Worm (Caenorhabditis elegans) whole organism, L2 larva: ENCODE measurements around the gene ipla-1.

Experiments used
- C34F6.9 ChIP-seq: fragments of 150-350 bp; optimal IDR thresholded peaks from 2 replicates; lab custom pipeline; 2014; ENCODE audit warnings: missing biosample characterization, missing genetic modification characterization
- R02D3.7 ChIP-seq: fragments of 150-350 bp; optimal IDR thresholded peaks from 2 replicates; lab custom pipeline; 2014; ENCODE audit warnings: missing biosample characterization, missing genetic modification characterization
- aly-2 ChIP-seq: fragments of 150-350 bp; optimal IDR thresholded peaks from 2 replicates; lab custom pipeline; 2014; ENCODE audit warnings: missing biosample characterization, missing genetic modification characterization
- ama-1 ChIP-seq: fragments of 150-350 bp; optimal IDR thresholded peaks from 2 replicates; lab custom pipeline; 2018; ENCODE audit warnings: inconsistent platforms
- ceh-16 ChIP-seq: fragments of 150-350 bp; optimal IDR thresholded peaks from 2 replicates; lab custom pipeline; 2014; ENCODE audit warnings: missing biosample characterization, missing genetic modification characterization
- ceh-82 ChIP-seq: fragments of 150-350 bp; optimal IDR thresholded peaks from 2 replicates; lab custom pipeline; 2014; ENCODE audit warnings: missing biosample characterization, missing genetic modification characterization
- crh-2 ChIP-seq: sonication (generic microtip); optimal IDR thresholded peaks from 2 replicates; lab custom pipeline; 2017; ENCODE audit warnings: missing biosample characterization, missing genetic modification characterization
- dmd-4 ChIP-seq: sonication (generic microtip); optimal IDR thresholded peaks from 2 replicates; lab custom pipeline; 2017; ENCODE audit warnings: missing biosample characterization, missing genetic modification characterization
- egl-27 ChIP-seq: sonication (generic microtip); optimal IDR thresholded peaks from 3 replicates; lab custom pipeline; 2017; ENCODE audit warnings: missing biosample characterization, missing genetic modification reagents, missing genetic modification characterization
- elt-1 ChIP-seq: fragments of 150-350 bp; optimal IDR thresholded peaks from 2 replicates; lab custom pipeline; 2014; ENCODE audit warnings: missing biosample characterization, missing genetic modification characterization
- elt-3 ChIP-seq: sonication (generic microtip); optimal IDR thresholded peaks from 2 replicates; lab custom pipeline; 2017; ENCODE audit warnings: missing biosample characterization, missing genetic modification characterization
- fos-1 ChIP-seq: fragments of 150-350 bp; optimal IDR thresholded peaks from 2 replicates; lab custom pipeline; 2014; ENCODE audit warnings: missing biosample characterization, missing genetic modification characterization
- gmeb-1 ChIP-seq: fragments of 150-350 bp; optimal IDR thresholded peaks from 2 replicates; lab custom pipeline; 2014; ENCODE audit warnings: missing biosample characterization, missing genetic modification characterization
- lin-11 ChIP-seq: fragments of 150-350 bp; sonication (generic microtip); optimal IDR thresholded peaks from 2 replicates; lab custom pipeline; 2014; ENCODE audit warnings: missing biosample characterization, missing genetic modification characterization, inconsistent platforms, mixed read lengths
- lin-13 ChIP-seq: fragments of 150-350 bp; optimal IDR thresholded peaks from 2 replicates; lab custom pipeline; 2014; ENCODE audit warnings: missing biosample characterization, missing genetic modification reagents, missing genetic modification characterization
- lin-39 ChIP-seq: fragments of 150-350 bp; optimal IDR thresholded peaks from 2 replicates; lab custom pipeline; 2014; ENCODE audit warnings: missing biosample characterization, missing genetic modification reagents, missing genetic modification characterization
- lsy-2 ChIP-seq, 2 experiments: fragments of 150-350 bp in 1 of 2; sonication (generic microtip) in 1 of 2; optimal IDR thresholded peaks; 2 replicates each; lab custom pipeline; 2014 to 2017; ENCODE audit warnings: missing biosample characterization in 2 of 2, missing genetic modification characterization in 2 of 2
- mab-5 ChIP-seq: fragments of 150-350 bp; optimal IDR thresholded peaks from 2 replicates; lab custom pipeline; 2014; ENCODE audit warnings: missing biosample characterization, missing genetic modification characterization
- nhr-10 ChIP-seq: sonication (generic microtip); optimal IDR thresholded peaks from 2 replicates; lab custom pipeline; 2017; ENCODE audit warnings: missing biosample characterization, missing genetic modification characterization
- nhr-129 ChIP-seq: fragments of 150-350 bp; optimal IDR thresholded peaks from 2 replicates; lab custom pipeline; 2014; ENCODE audit warnings: missing biosample characterization, missing genetic modification characterization
- nhr-21 ChIP-seq: fragments of 150-350 bp; optimal IDR thresholded peaks from 2 replicates; lab custom pipeline; 2014; ENCODE audit warnings: missing biosample characterization, missing genetic modification characterization
- nhr-23 ChIP-seq: fragments of 150-350 bp; optimal IDR thresholded peaks from 2 replicates; lab custom pipeline; 2014; ENCODE audit warnings: missing biosample characterization, missing genetic modification reagents, missing genetic modification characterization
- nhr-237 ChIP-seq: fragments of 150-350 bp; optimal IDR thresholded peaks from 2 replicates; lab custom pipeline; 2014; ENCODE audit warnings: missing biosample characterization, missing genetic modification characterization
- sem-4 ChIP-seq: fragments of 150-350 bp; optimal IDR thresholded peaks from 2 replicates; lab custom pipeline; 2014; ENCODE audit warnings: missing biosample characterization, missing genetic modification reagents, missing genetic modification characterization
- skn-1 ChIP-seq: sonication (generic microtip); optimal IDR thresholded peaks from 2 replicates; lab custom pipeline; 2017; ENCODE audit warnings: missing biosample characterization, missing genetic modification characterization
- sma-3 ChIP-seq: sonication (generic microtip); optimal IDR thresholded peaks from 2 replicates; lab custom pipeline; 2016; ENCODE audit warnings: missing genetic modification reagents, missing genetic modification characterization, missing compliant biosample characterization
- sma-9 ChIP-seq, 2 experiments: fragments of 150-350 bp in 1 of 2; sonication (generic microtip) in 1 of 2; optimal IDR thresholded peaks; 2 replicates each; lab custom pipeline; 2014 to 2016; ENCODE audit warnings: missing genetic modification characterization in 2 of 2, mild to moderate bottlenecking in 1 of 2, missing biosample characterization in 1 of 2, missing compliant biosample characterization in 1 of 2, missing genetic modification reagents in 1 of 2, moderate library complexity in 1 of 2
- snpc-4 ChIP-seq: fragments of 150-350 bp; optimal IDR thresholded peaks from 2 replicates; lab custom pipeline; 2014; ENCODE audit warnings: missing biosample characterization, missing genetic modification characterization
- unc-39 ChIP-seq: fragments of 150-350 bp; optimal IDR thresholded peaks from 2 replicates; lab custom pipeline; 2014; ENCODE audit warnings: missing biosample characterization, missing genetic modification characterization
- unc-55 ChIP-seq: fragments of 150-350 bp; sonication (generic microtip); optimal IDR thresholded peaks from 3 replicates; lab custom pipeline; 2014; ENCODE audit warnings: missing biosample characterization, missing genetic modification reagents, missing genetic modification characterization
- ztf-1 ChIP-seq: fragments of 200-800 bp; sonication (Bioruptor generic); conservative IDR thresholded peaks from 2 replicates; pipeline ENCODE4 v1.3.6; 2022; ENCODE audit warnings: missing genetic modification characterization, missing compliant biosample characterization
- ztf-11 ChIP-seq: sonication (generic microtip); optimal IDR thresholded peaks from 2 replicates; lab custom pipeline; 2017; ENCODE audit warnings: missing biosample characterization, missing genetic modification characterization

ipla-1 gene

DNA sequence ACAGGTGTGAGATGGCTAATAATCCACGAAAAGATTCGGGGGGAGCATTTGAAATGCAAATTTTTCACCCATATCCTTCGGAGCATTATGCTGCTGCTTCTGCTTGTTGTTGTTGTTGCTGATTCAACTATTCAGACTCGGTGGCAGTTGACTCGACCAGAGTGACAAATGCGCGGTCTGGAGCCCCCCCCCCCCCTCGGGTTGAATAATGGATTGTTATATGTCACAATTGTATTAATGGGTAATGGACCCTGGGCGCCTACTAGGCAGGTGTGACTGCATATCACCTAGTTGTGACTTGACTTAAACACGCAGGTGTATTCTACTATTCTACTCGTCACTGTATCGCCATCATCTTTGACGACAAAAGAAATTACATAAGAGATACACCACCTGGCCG, 25.6 kb downstream of the ipla-1 start:
- TF ChIP-seq fos-1 (tag; lab: Kevin White, UChicago), result no peak
- peak; percentile 69 for TF ChIP-seq mab-5 (tag; lab: Kevin White, UChicago)

DNA sequence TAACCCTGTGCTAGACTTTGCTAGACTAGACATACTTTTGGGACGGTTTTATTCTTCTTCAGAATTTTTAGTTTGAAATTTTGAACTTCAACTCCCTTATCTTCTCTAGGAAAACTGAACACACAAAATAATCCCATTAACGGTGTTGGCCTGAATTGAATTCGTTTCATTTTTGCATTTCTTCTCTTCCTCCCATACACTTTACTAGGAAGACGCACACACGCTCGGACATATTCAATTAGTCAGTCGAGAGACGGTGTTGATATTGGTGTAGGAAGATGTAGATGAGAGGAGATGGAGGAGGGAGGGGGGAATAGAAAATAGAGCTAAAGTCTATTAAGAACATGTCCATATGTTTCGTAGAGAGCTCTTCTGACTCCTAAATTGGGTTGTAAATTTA, 26.5 kb downstream of the ipla-1 start:
- TF ChIP-seq crh-2 (tag; lab: Kevin White, UChicago), result no peak
- no peak for TF ChIP-seq sma-9 (GFP tag; optimal IDR thresholded peaks at IDR 0.05; lab: Kevin White, UChicago)
- TF ChIP-seq sma-9 (tag; optimal IDR thresholded peaks at IDR 0.05; lab: Kevin White, UChicago), result no peak
- TF ChIP-seq egl-27 (tag; lab: Kevin White, UChicago), result no peak
- no peak for TF ChIP-seq unc-55 (GFP tag; lab: Kevin White, UChicago)
- no peak for TF ChIP-seq ceh-16 (tag; lab: Kevin White, UChicago)
- no peak for TF ChIP-seq elt-3
- no peak for TF ChIP-seq nhr-10 (tag; lab: Kevin White, UChicago)

DNA sequence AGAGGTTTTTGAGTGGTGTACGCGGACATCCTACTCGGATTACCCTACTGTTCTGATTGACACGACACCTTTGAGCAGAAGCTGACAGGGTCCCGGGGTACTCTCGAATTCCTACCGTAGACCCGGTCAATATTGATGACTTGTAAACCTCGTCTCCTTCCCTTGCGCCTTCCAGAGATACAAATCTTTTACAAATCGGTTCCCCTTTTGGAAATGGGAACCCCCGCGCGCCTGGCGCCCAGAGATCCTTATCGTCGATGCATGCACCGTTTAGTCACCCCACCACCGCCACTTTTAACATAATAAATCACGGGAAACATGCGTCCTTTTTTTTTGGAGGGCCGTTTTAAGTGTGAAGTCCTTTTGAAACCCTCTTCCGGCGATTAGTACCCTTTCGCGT, 28.1 kb downstream of the ipla-1 start:
- no peak for TF ChIP-seq lsy-2 (tag; optimal IDR thresholded peaks at IDR 0.05; lab: Kevin White, UChicago)
- no peak for TF ChIP-seq unc-55 (GFP tag; lab: Kevin White, UChicago)
- no peak for TF ChIP-seq sma-3 (GFP tag; lab: Kevin White, UChicago)
- no peak for TF ChIP-seq sma-9 (GFP tag; optimal IDR thresholded peaks at IDR 0.05; lab: Kevin White, UChicago)
- TF ChIP-seq sma-9 (tag; optimal IDR thresholded peaks at IDR 0.05; lab: Kevin White, UChicago), result no peak
- peak; percentile 49 for TF ChIP-seq ceh-16 (tag; lab: Kevin White, UChicago)
- no peak for TF ChIP-seq nhr-23 (tag; lab: Kevin White, UChicago)
- TF ChIP-seq ztf-1 (GFP tag; lab: Robert Waterston, UW), result no peak
- TF ChIP-seq nhr-237, result no peak
- TF ChIP-seq elt-1, result peak; percentile 64
- no peak for TF ChIP-seq ztf-11 (tag; lab: Kevin White, UChicago)

DNA sequence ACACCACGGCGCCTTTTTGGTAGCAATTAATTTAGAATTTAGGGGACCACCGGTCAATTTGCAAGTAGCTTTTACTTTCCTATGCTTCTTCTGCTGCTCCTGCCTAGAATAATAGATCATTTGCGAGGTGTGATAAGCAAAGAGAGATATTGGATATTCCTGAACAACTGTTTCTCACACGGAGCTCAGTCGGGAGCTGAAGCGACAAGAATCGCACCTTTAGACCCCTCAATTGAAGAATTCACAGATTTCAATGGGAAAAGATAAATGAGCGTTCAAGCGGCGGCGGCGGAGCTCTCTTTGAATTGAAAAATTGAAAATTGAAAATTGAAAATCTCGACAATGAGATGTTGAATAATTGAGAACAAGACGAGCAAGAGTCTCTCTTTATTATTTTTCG, 28.6 kb downstream of the ipla-1 start:
- TF ChIP-seq sma-9 (GFP tag; optimal IDR thresholded peaks at IDR 0.05; lab: Kevin White, UChicago) (no peak), sma-9 (tag; optimal IDR thresholded peaks at IDR 0.05; lab: Kevin White, UChicago) (no peak), nhr-129 (no peak), gmeb-1 (tag; lab: Kevin White, UChicago) (no peak), elt-3 (no peak), C34F6.9 (no peak), lin-11 (tag; lab: Kevin White, UChicago) (no peak), unc-55 (GFP tag; lab: Kevin White, UChicago) (no peak)

DNA sequence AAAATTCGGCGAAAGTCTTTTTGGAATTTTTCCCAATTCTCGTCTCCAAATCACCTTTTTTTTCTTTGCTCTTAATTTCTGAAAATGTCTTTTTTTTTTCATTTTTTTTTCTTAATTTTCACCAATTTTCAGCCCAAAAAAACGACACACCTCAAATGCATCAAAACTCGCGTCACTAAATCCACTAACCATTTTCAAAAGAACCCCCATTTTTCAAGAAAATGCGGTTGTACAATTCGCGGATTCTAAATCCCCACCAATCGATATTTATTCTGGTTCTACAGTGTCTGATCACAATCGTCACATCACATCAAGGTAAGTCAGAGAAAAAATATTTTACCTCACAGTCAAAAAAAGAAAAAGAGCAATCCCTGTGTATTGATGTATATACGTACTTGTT, 29.3 kb downstream of the ipla-1 start, which contains the start of gene vab-1:
Gene vab-1, plus strand, starts transcription at position 133 of the 400 bp plus-strand sequence.
- TF ChIP-seq aly-2 (tag; lab: Kevin White, UChicago) (no peak), lin-11 (tag; lab: Kevin White, UChicago) (no peak), ztf-11 (tag; lab: Kevin White, UChicago) (no peak), nhr-21 (tag; lab: Kevin White, UChicago) (no peak), ceh-82 (tag; lab: Kevin White, UChicago) (no peak), egl-27 (tag; lab: Kevin White, UChicago) (no peak), sem-4 (tag; lab: Kevin White, UChicago) (no peak), mab-5 (tag; lab: Kevin White, UChicago) (no peak), crh-2 (tag; lab: Kevin White, UChicago) (no peak), elt-3 (no peak), dmd-4 (no peak), lsy-2 (tag; optimal IDR thresholded peaks at IDR 0.05; lab: Kevin White, UChicago) (no peak), fos-1 (tag; lab: Kevin White, UChicago) (no peak), snpc-4 (no peak), ceh-16 (tag; lab: Kevin White, UChicago) (no peak)

DNA sequence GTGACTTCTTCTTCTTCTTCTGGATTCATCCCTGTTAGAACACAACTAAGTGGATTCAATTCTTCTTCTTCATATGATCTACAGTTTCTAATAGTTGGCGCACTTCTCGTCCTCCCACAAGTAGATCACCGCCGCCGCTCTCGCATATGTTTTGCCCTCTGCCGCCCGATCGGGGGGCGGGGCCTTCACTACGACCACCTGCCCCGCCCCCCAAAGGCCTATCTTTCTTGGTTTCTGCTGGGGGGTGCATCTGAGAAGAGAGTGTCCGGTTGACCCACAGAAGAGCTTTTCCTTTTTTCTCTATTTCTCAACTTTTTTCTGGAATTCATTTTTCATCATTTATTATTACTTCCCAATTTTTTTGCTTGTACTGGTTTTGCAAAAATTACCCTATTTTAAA, 30.0 kb downstream of the ipla-1 start:
- TF ChIP-seq unc-39 (tag; lab: Kevin White, UChicago) (no peak), skn-1 (no peak)
- TF ChIP-seq, all 48 proteins: peak for 0

DNA sequence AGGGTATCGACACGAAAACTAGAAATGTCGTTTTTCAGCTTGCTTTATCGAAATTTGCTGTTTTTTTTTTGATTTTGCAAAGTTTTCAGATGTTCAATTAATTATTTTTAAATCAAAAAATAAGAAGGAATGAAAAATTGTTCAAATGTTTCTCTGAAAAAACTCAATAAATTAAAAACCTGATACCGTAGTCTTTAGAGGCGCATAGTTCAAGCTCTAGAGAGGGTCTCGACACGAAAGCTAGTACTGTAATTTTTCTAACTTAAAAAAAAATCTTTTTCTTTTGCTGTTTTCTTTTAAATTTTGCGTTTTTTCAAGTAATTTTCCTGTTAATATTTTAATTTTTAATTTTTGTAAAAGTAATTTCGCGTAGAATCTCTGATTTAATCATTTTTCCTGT, 34.9 kb downstream of the ipla-1 start:
- TF ChIP-seq elt-1 (no peak), snpc-4 (no peak), ceh-16 (tag; lab: Kevin White, UChicago) (no peak), lin-39 (tag; lab: Kevin White, UChicago) (no peak), sem-4 (tag; lab: Kevin White, UChicago) (no peak), sma-3 (GFP tag; lab: Kevin White, UChicago) (no peak), ama-1 (lab: Kevin White, UChicago) (no peak), C34F6.9 (no peak), R02D3.7 (no peak), lin-13 (GFP tag; lab: Kevin White, UChicago) (no peak), nhr-21 (tag; lab: Kevin White, UChicago) (no peak), elt-3 (no peak), skn-1 (no peak), gmeb-1 (tag; lab: Kevin White, UChicago) (no peak), dmd-4 (no peak)
